Fruit fly (Drosophila melanogaster) whole organism, embryonic: Measurements from ENCODE around the gene Tbc1d22.

Experiments
- CG10209 ChIP-seq: fragments of 200-800 bp; sonication (Bioruptor generic); optimal IDR thresholded peaks from 3 replicates; lab custom pipeline; 2017; ENCODE audit warnings: missing biosample characterization, mild to moderate bottlenecking, missing genetic modification characterization, missing genetic modification reagents
- CG10267 ChIP-seq: fragments of 200-800 bp; sonication (Bioruptor generic); optimal IDR thresholded peaks from 2 replicates; lab custom pipeline; 2018; ENCODE audit warnings: missing biosample characterization, mild to moderate bottlenecking, missing genetic modification characterization, moderate library complexity
- CG10462 ChIP-seq: fragments of 200-800 bp; sonication (Bioruptor generic); optimal IDR thresholded peaks from 2 replicates; lab custom pipeline; 2016; ENCODE audit warnings: missing biosample characterization, missing genetic modification characterization
- CG10959 ChIP-seq: fragments of 200-800 bp; sonication (Bioruptor generic); IDR thresholded peaks from 2 replicates; pipeline ENCODE4 v1.3.6; 2022; ENCODE audit warnings: missing biosample characterization, missing genetic modification characterization
- CG11093 ChIP-seq: fragments of 200-800 bp; sonication (Bioruptor generic); IDR thresholded peaks from 3 replicates; pipeline ENCODE4 v1.3.6; 2022; ENCODE audit warnings: missing biosample characterization, missing genetic modification characterization
- CG11696 ChIP-seq: fragments of 200-800 bp; sonication (Bioruptor generic); IDR thresholded peaks from 2 replicates; pipeline ENCODE4 v1.3.6; 2022; ENCODE audit warnings: missing biosample characterization, missing genetic modification characterization
- CG12299 ChIP-seq: fragments of 200-800 bp; sonication (Bioruptor generic); optimal IDR thresholded peaks from 2 replicates; lab custom pipeline; 2018; ENCODE audit warnings: missing biosample characterization, mild to moderate bottlenecking, missing genetic modification characterization
- CG13775 ChIP-seq: fragments of 200-800 bp; sonication (Bioruptor generic); optimal IDR thresholded peaks from 3 replicates; lab custom pipeline; 2017; ENCODE audit warnings: missing biosample characterization, mild to moderate bottlenecking, missing genetic modification characterization
- CG15269 ChIP-seq: fragments of 200-800 bp; sonication (Bioruptor generic); optimal IDR thresholded peaks from 2 replicates; lab custom pipeline; 2018; ENCODE audit warnings: missing biosample characterization, mild to moderate bottlenecking, missing genetic modification characterization, moderate library complexity
- CG17361 ChIP-seq: fragments of 200-800 bp; sonication (Bioruptor generic); IDR thresholded peaks from 3 replicates; pipeline ENCODE4 v1.3.6; 2022; ENCODE audit warnings: missing biosample characterization, missing genetic modification characterization
- CG17612 ChIP-seq: fragments of 200-800 bp; sonication (Bioruptor generic); IDR thresholded peaks from 2 replicates; pipeline ENCODE4 v1.3.6; 2022; ENCODE audit warnings: missing biosample characterization, missing genetic modification characterization
- CG17829 ChIP-seq: fragments of 200-800 bp; optimal IDR thresholded peaks from 2 replicates; lab custom pipeline; 2019; ENCODE audit warnings: missing biosample characterization, mild to moderate bottlenecking, missing genetic modification characterization, moderate library complexity
- CG18476 ChIP-seq: fragments of 200-800 bp; sonication (Bioruptor generic); optimal IDR thresholded peaks from 2 replicates; lab custom pipeline; 2016; ENCODE audit warnings: missing biosample characterization, mild to moderate bottlenecking, missing genetic modification characterization
- CG18599 ChIP-seq: fragments of 200-800 bp; sonication (Bioruptor generic); optimal IDR thresholded peaks from 3 replicates; lab custom pipeline; 2017; ENCODE audit warnings: missing biosample characterization, missing genetic modification characterization, mild to moderate bottlenecking, moderate library complexity, missing genetic modification reagents
- CG3163 ChIP-seq: fragments of 200-800 bp; sonication (Bioruptor generic); optimal IDR thresholded peaks from 3 replicates; lab custom pipeline; 2016; ENCODE audit warnings: missing biosample characterization, missing genetic modification characterization
- CG43689 ChIP-seq: fragments of 200-800 bp; sonication (Bioruptor generic); IDR thresholded peaks from 2 replicates; pipeline ENCODE4 v1.3.6; 2022; ENCODE audit warnings: missing biosample characterization, missing genetic modification characterization
- CG7928 ChIP-seq: fragments of 200-800 bp; sonication (Bioruptor generic); optimal IDR thresholded peaks from 2 replicates; lab custom pipeline; 2017; ENCODE audit warnings: missing biosample characterization, mild to moderate bottlenecking, missing genetic modification characterization
- CG9797 ChIP-seq: fragments of 200-800 bp; sonication (Bioruptor generic); optimal IDR thresholded peaks from 3 replicates; lab custom pipeline; 2018; ENCODE audit warnings: missing biosample characterization, mild to moderate bottlenecking, missing genetic modification characterization
- D19B ChIP-seq: fragments of 200-800 bp; sonication (Bioruptor generic); optimal IDR thresholded peaks from 2 replicates; lab custom pipeline; 2017; ENCODE audit warnings: missing biosample characterization, mild to moderate bottlenecking, missing genetic modification characterization
- Deaf1 ChIP-seq: fragments of 200-800 bp; optimal IDR thresholded peaks from 3 replicates; lab custom pipeline; 2019; ENCODE audit warnings: missing biosample characterization, mild to moderate bottlenecking, missing genetic modification characterization, moderate library complexity
- Dip3 ChIP-seq: fragments of 200-800 bp; sonication (Bioruptor generic); optimal IDR thresholded peaks from 3 replicates; lab custom pipeline; 2016; ENCODE audit warnings: missing biosample characterization, missing genetic modification characterization
- Dref ChIP-seq: fragments of 200-800 bp; sonication (Bioruptor generic); IDR thresholded peaks from 2 replicates; pipeline ENCODE4 v1.3.6; 2022; ENCODE audit warnings: missing biosample characterization, missing genetic modification characterization
- HLH54F ChIP-seq: fragments of 200-800 bp; sonication (Bioruptor generic); optimal IDR thresholded peaks from 3 replicates; lab custom pipeline; 2016; ENCODE audit warnings: missing biosample characterization, missing genetic modification characterization
- Hand ChIP-seq: fragments of 200-800 bp; sonication (Bioruptor generic); optimal IDR thresholded peaks from 2 replicates; lab custom pipeline; 2017; ENCODE audit warnings: mild to moderate bottlenecking, missing biosample characterization, missing genetic modification reagents, missing genetic modification characterization
- MESR4 ChIP-seq: fragments of 200-800 bp; sonication (Bioruptor generic); optimal IDR thresholded peaks from 2 replicates; lab custom pipeline; 2018; ENCODE audit warnings: missing biosample characterization, mild to moderate bottlenecking, missing genetic modification characterization, moderate library complexity
- Meics ChIP-seq: fragments of 200-800 bp; sonication (Bioruptor generic); optimal IDR thresholded peaks from 2 replicates; lab custom pipeline; 2017; ENCODE audit warnings: missing biosample characterization, mild to moderate bottlenecking, missing genetic modification characterization
- NFAT ChIP-seq: fragments of 200-800 bp; sonication (Bioruptor generic); IDR thresholded peaks from 2 replicates; pipeline ENCODE4 v1.3.6; 2022; ENCODE audit warnings: missing biosample characterization, missing genetic modification characterization
- Nf-YA ChIP-seq: fragments of 200-800 bp; sonication (Bioruptor generic); IDR thresholded peaks from 2 replicates; pipeline ENCODE4 v1.3.6; 2022; ENCODE audit warnings: missing biosample characterization, missing genetic modification characterization
- Nf-YC ChIP-seq: fragments of 200-800 bp; optimal IDR thresholded peaks from 3 replicates; lab custom pipeline; 2019; ENCODE audit warnings: missing biosample characterization, mild to moderate bottlenecking, missing genetic modification characterization, moderate library complexity
- Scr ChIP-seq: fragments of 200-800 bp; sonication (Bioruptor generic); IDR thresholded peaks from 2 replicates; pipeline ENCODE4 v1.3.6; 2022; ENCODE audit warnings: missing biosample characterization, missing genetic modification characterization; ENCODE audit not compliant: partially characterized antibody
- Six4 ChIP-seq: fragments of 200-800 bp; sonication (Bioruptor generic); optimal IDR thresholded peaks from 2 replicates; lab custom pipeline; 2016; ENCODE audit warnings: missing biosample characterization, missing genetic modification characterization
- Sox102F ChIP-seq: fragments of 200-800 bp; sonication (Bioruptor generic); optimal IDR thresholded peaks from 2 replicates; lab custom pipeline; 2018; ENCODE audit warnings: missing biosample characterization, mild to moderate bottlenecking, missing genetic modification characterization, moderate library complexity
- Sry-β ChIP-seq: fragments of 200-800 bp; sonication (Bioruptor generic); optimal IDR thresholded peaks from 2 replicates; lab custom pipeline; 2018; ENCODE audit warnings: missing biosample characterization, mild to moderate bottlenecking, missing genetic modification characterization, moderate library complexity
- fd3F ChIP-seq: fragments of 200-800 bp; sonication (Bioruptor generic); optimal IDR thresholded peaks from 2 replicates; lab custom pipeline; 2018; ENCODE audit warnings: missing biosample characterization, mild to moderate bottlenecking, missing genetic modification characterization, moderate library complexity
- grau ChIP-seq: fragments of 200-800 bp; optimal IDR thresholded peaks from 3 replicates; lab custom pipeline; 2019; ENCODE audit warnings: missing biosample characterization, mild to moderate bottlenecking, missing genetic modification characterization, moderate library complexity
- gsb-n ChIP-seq: fragments of 200-800 bp; sonication (Bioruptor generic); optimal IDR thresholded peaks from 3 replicates; lab custom pipeline; 2018; ENCODE audit warnings: missing biosample characterization, mild to moderate bottlenecking, missing genetic modification characterization
- kah ChIP-seq: fragments of 200-800 bp; sonication (Bioruptor generic); optimal IDR thresholded peaks from 2 replicates; lab custom pipeline; 2018; ENCODE audit warnings: missing biosample characterization, mild to moderate bottlenecking, missing genetic modification characterization
- lola ChIP-seq, 3 experiments: fragments of >200 bp in 2 of 3; fragments of 200-800 bp in 1 of 3; sonication (Bioruptor generic) in 1 of 3; optimal IDR thresholded peaks; 2 replicates each; lab custom pipeline; 2017 to 2019; ENCODE audit warnings: missing biosample characterization in 3 of 3, missing genetic modification characterization in 3 of 3, mild to moderate bottlenecking in 1 of 3, moderate library complexity in 1 of 3
- mam ChIP-seq: fragments of 200-800 bp; sonication (Bioruptor generic); optimal IDR thresholded peaks from 3 replicates; lab custom pipeline; 2016; ENCODE audit warnings: missing biosample characterization, missing genetic modification characterization
- pho ChIP-seq: fragments of 200-800 bp; sonication (Bioruptor generic); optimal IDR thresholded peaks from 2 replicates; lab custom pipeline; 2016; ENCODE audit warnings: missing biosample characterization, missing genetic modification characterization
- row ChIP-seq: fragments of 200-800 bp; sonication (Bioruptor generic); IDR thresholded peaks from 3 replicates; pipeline ENCODE4 v1.3.6; 2022; ENCODE audit warnings: missing biosample characterization, missing genetic modification characterization
- sens ChIP-seq: fragments of 200-800 bp; sonication (Bioruptor generic); peaks from one replicate; lab custom pipeline; 2016; ENCODE audit warnings: missing biosample characterization, missing genetic modification characterization
- slbo ChIP-seq: fragments of 200-800 bp; sonication (Bioruptor generic); IDR thresholded peaks from 2 replicates; pipeline ENCODE4 v1.3.6; 2022; ENCODE audit warnings: missing biosample characterization, missing genetic modification characterization
- ssp ChIP-seq: fragments of 200-800 bp; sonication (Bioruptor generic); IDR thresholded peaks from 2 replicates; pipeline ENCODE4 v1.3.6; 2022; ENCODE audit warnings: missing biosample characterization, missing genetic modification characterization
- tin ChIP-seq: fragments of 200-800 bp; sonication (Bioruptor generic); optimal IDR thresholded peaks from 3 replicates; lab custom pipeline; 2016; ENCODE audit warnings: missing biosample characterization, missing genetic modification characterization
- tx ChIP-seq: fragments of 200-800 bp; sonication (Bioruptor generic); optimal IDR thresholded peaks from 2 replicates; lab custom pipeline; 2016; ENCODE audit warnings: missing biosample characterization, missing genetic modification characterization
- vvl ChIP-seq: fragments of 200-800 bp; sonication (Bioruptor generic); IDR thresholded peaks from 2 replicates; pipeline ENCODE4 v1.3.6; 2022; ENCODE audit warnings: missing biosample characterization, missing genetic modification characterization
- wor ChIP-seq: fragments of 200-800 bp; sonication (Bioruptor generic); IDR thresholded peaks from 2 replicates; pipeline ENCODE4 v1.3.6; 2022; ENCODE audit warnings: missing biosample characterization, missing genetic modification characterization
- zfh1 ChIP-seq: fragments of 200-800 bp; sonication (Bioruptor generic); IDR thresholded peaks from 3 replicates; pipeline ENCODE4 v1.3.6; 2022; ENCODE audit warnings: missing biosample characterization, missing genetic modification characterization

The Tbc1d22 gene

DNA sequence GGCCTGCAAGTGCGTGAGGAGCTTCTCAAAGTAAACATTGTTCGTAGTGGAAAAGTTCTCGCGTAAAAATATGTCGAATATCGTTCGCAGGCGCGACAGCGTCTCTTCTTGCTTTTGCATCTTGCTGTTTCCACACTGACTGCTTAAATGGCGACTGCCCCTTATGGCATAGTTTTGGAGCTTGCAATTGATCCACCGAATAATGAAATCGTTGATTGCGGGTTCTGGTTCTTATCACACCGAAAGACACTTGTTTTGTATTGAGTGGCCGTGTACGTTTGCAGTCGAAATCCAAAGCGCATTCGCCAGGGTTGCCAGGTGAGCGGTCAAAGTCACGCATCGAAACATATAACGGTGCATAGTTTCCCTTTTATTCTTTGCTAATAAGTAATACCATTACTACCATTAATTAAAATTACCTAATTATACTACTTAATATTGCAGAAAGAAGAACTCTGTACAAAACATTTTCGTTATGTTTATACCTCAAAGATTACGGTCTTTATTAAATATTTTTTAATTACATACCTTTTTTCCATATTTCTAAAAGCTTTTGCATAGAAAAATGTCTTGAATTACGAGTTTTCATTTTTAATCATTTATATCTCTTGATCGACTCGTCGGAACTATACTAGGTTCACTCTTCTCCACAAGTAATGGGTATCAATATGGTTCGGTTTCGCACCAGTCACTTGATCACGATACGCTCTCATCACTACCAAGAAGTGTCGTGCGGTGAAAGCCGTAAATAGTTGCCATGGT, at the start of gene Tbc1d22, which contains the start of gene CG7044 (continued):
- TF ChIP-seq tx (peak; percentile 3), D19B (GFP tag; lab: Kevin White, UChicago) (peak; percentile 98), CG9797 (GFP tag; lab: Kevin White, UChicago) (peak; percentile 66), grau (tag; lab: Kevin White, UChicago) (peak; percentile 59), CG12299 (tag; lab: Kevin White, UChicago) (no peak), Dip3 (GFP tag; lab: Kevin White, UChicago) (peak; percentile 28), slbo (GFP tag; lab: Robert Waterston, UW) (peak; percentile 68), CG15269 (tag; lab: Kevin White, UChicago) (no peak), CG17829 (peak; percentile 42), CG13775 (peak; percentile 63), CG10462 (peak; percentile 1), gsb-n (tag; lab: Kevin White, UChicago) (no peak), Sry-β (GFP tag; lab: Kevin White, UChicago) (peak; percentile 78), CG10267 (tag; lab: Kevin White, UChicago) (peak; percentile 22), Nf-YC (peak; percentile 54), sens (GFP tag; lab: Kevin White, UChicago) (peak; percentile 84), Hand (GFP tag; lab: Kevin White, UChicago) (no peak), mam (peak; percentile 48), CG43689 (GFP tag; lab: Robert Waterston, UW) (no peak), fd3F (GFP tag; lab: Kevin White, UChicago) (peak; percentile 6), Deaf1 (no peak), CG17612 (no peak), HLH54F (GFP tag; lab: Kevin White, UChicago) (peak; percentile 64), wor (GFP tag; lab: Robert Waterston, UW) (peak; percentile 14; the same call in 1 of the 2 replicates), kah (GFP tag; lab: Kevin White, UChicago) (peak; percentile 88), Nf-YA (GFP tag; lab: Robert Waterston, UW) (no peak), CG10959 (GFP tag; lab: Robert Waterston, UW) (0 out of 2 replicates have a peak, but pooled peaks have one; percentile 10), CG11696 (GFP tag; lab: Robert Waterston, UW) (no peak), CG18599 (GFP tag; lab: Kevin White, UChicago) (no peak), zfh1 (GFP tag; lab: Robert Waterston, UW) (0 out of 3 replicates have a peak, but pooled peaks have one; percentile 28), CG3163 (GFP tag; lab: Kevin White, UChicago) (no peak), ssp (0 out of 2 replicates have a peak, but pooled peaks have one; percentile 16), CG10209 (GFP tag; lab: Kevin White, UChicago) (peak; percentile 29), CG7928 (GFP tag; lab: Kevin White, UChicago) (no peak), Dref (GFP tag; lab: Robert Waterston, UW) (no peak; the same call in 1 of the 2 replicates), Sox102F (no peak), CG11093 (no peak), tin (GFP tag; lab: Kevin White, UChicago) (peak; percentile 51), Meics (peak; percentile 45), vvl (GFP tag; lab: Robert Waterston, UW) (no peak; the same call in 1 of the 2 replicates), CG17361 (GFP tag; lab: Robert Waterston, UW) (peak; percentile 90), Scr (GFP tag; lab: Robert Waterston, UW) (peak; percentile 39), Six4 (GFP tag; lab: Kevin White, UChicago) (peak; percentile 6), NFAT (GFP tag; lab: Robert Waterston, UW) (peak; percentile 45; the same call in 1 of the 2 replicates), MESR4 (GFP tag; lab: Kevin White, UChicago) (peak; percentile 62), pho (GFP tag; lab: Kevin White, UChicago) (peak; percentile 33), CG18476 (GFP tag; lab: Kevin White, UChicago) (peak; percentile 19), row (peak; percentile 91), lola (GFP tag; optimal IDR thresholded peaks at IDR 0.05; lab: Kevin White, UChicago) (peak in 1 of 3 experiments; percentile 72)
